Worm (Caenorhabditis elegans) whole organism, L1 larva: ENCODE data around the gene glrx-21.

ENCODE experiments used
- C04F5.9 ChIP-seq: sonication (generic microtip); optimal IDR thresholded peaks from 2 replicates; lab custom pipeline; 2016; ENCODE audit warnings: missing genetic modification characterization, missing compliant biosample characterization
- ceh-63 ChIP-seq: fragments of 200-800 bp; sonication (Bioruptor generic); optimal IDR thresholded peaks from 2 replicates; lab custom pipeline; 2018; ENCODE audit warnings: mild to moderate bottlenecking, missing genetic modification characterization, missing compliant biosample characterization
- ceh-8 ChIP-seq: fragments of 200-800 bp; sonication (Bioruptor generic); optimal IDR thresholded peaks from 2 replicates; lab custom pipeline; 2018; ENCODE audit warnings: mild to moderate bottlenecking, missing genetic modification characterization, moderate library complexity, missing compliant biosample characterization
- ceh-82 ChIP-seq, 3 experiments: fragments of 150-350 bp in 1 of 3; sonication (generic microtip) in 2 of 3; optimal IDR thresholded peaks; 2 replicates each; lab custom pipeline; 2014 to 2017; ENCODE audit warnings: missing biosample characterization in 3 of 3, missing genetic modification characterization in 3 of 3
- ceh-90 ChIP-seq: sonication (generic microtip); optimal IDR thresholded peaks from 2 replicates; lab custom pipeline; 2016; ENCODE audit warnings: missing genetic modification characterization, missing compliant biosample characterization
- dpl-1 ChIP-seq, 3 experiments: fragments of 150-350 bp in 2 of 3; sonication (generic microtip) in 1 of 3; optimal IDR thresholded peaks; 2 replicates each; lab custom pipeline; 2014 to 2017; ENCODE audit warnings: missing biosample characterization in 3 of 3, missing genetic modification characterization in 3 of 3, missing genetic modification reagents in 3 of 3
- efl-1 ChIP-seq, 4 experiments: fragments of 150-350 bp; optimal IDR thresholded peaks in 3 of 4; peaks in 1 of 4; 1 replicate in 1 of 4; 2 replicates in 3 of 4; lab custom pipeline; 2014; ENCODE audit warnings: missing biosample characterization in 2 of 4, missing genetic modification characterization in 2 of 4, missing genetic modification reagents in 2 of 4
- efl-3 ChIP-seq: fragments of 200-800 bp; sonication (Bioruptor generic); optimal IDR thresholded peaks from 2 replicates; lab custom pipeline; 2018; ENCODE audit warnings: mild to moderate bottlenecking, missing genetic modification characterization, missing compliant biosample characterization
- egl-13 ChIP-seq: sonication (generic microtip); optimal IDR thresholded peaks from 2 replicates; lab custom pipeline; 2016; ENCODE audit warnings: missing genotype, missing genetic modification reagents, missing genetic modification characterization, missing compliant biosample characterization
- egl-27 ChIP-seq, 2 experiments: fragments of 150-350 bp in 1 of 2; sonication (generic microtip); optimal IDR thresholded peaks; 3 replicates each; lab custom pipeline; 2017 to 2018; ENCODE audit warnings: missing biosample characterization in 2 of 2, missing genetic modification characterization in 2 of 2, missing genetic modification reagents in 2 of 2
- elt-2 ChIP-seq: sonication (generic microtip); optimal IDR thresholded peaks from 2 replicates; lab custom pipeline; 2016; ENCODE audit warnings: missing genetic modification characterization, mild to moderate bottlenecking, inconsistent platforms, missing compliant biosample characterization, missing genetic modification reagents
- elt-3 ChIP-seq, 6 experiments: fragments of 150-350 bp in 1 of 6; sonication (generic microtip); optimal IDR thresholded peaks; 2 replicates each; lab custom pipeline; 2017 to 2018; ENCODE audit warnings: missing biosample characterization in 6 of 6, missing genetic modification characterization in 6 of 6, inconsistent platforms in 1 of 6
- grh-1 ChIP-seq: fragments of 200-800 bp; sonication (Bioruptor generic); IDR thresholded peaks from 2 replicates; pipeline ENCODE4 v1.3.6; 2022; ENCODE audit warnings: missing genetic modification reagents, missing genetic modification characterization, missing compliant biosample characterization
- hpl-2 ChIP-seq: fragments of 150-350 bp; optimal IDR thresholded peaks from 2 replicates; lab custom pipeline; 2014; ENCODE audit warnings: missing biosample characterization, missing genetic modification reagents, missing genetic modification characterization
- irx-1 ChIP-seq: sonication (generic microtip); optimal IDR thresholded peaks from 2 replicates; lab custom pipeline; 2016; ENCODE audit warnings: missing genetic modification characterization, missing compliant biosample characterization
- isw-1 ChIP-seq: fragments of 200-800 bp; sonication (Bioruptor generic); IDR thresholded peaks from 2 replicates; pipeline ENCODE4 v1.3.6; 2022; ENCODE audit warnings: missing genetic modification characterization, missing compliant biosample characterization
- jun-1 ChIP-seq: fragments of 150-350 bp; optimal IDR thresholded peaks from 2 replicates; lab custom pipeline; 2014; ENCODE audit warnings: missing biosample characterization, missing genetic modification reagents, missing genetic modification characterization
- lin-13 ChIP-seq: fragments of 150-350 bp; optimal IDR thresholded peaks from 2 replicates; lab custom pipeline; 2014; ENCODE audit warnings: missing biosample characterization, missing genetic modification reagents, missing genetic modification characterization
- lin-14 ChIP-seq: fragments of 200-800 bp; sonication (Bioruptor generic); optimal IDR thresholded peaks from 2 replicates; lab custom pipeline; 2018; ENCODE audit warnings: mild to moderate bottlenecking, missing genetic modification characterization, moderate library complexity, missing compliant biosample characterization
- lin-35 ChIP-seq, 2 experiments: fragments of 150-350 bp; optimal IDR thresholded peaks; 2 replicates each; lab custom pipeline; 2014; ENCODE audit warnings: missing biosample characterization in 2 of 2, missing genetic modification characterization in 2 of 2, missing genetic modification reagents in 2 of 2
- lir-3 ChIP-seq: sonication (generic microtip); optimal IDR thresholded peaks from 2 replicates; lab custom pipeline; 2016; ENCODE audit warnings: mild to moderate bottlenecking, missing genetic modification characterization, moderate library complexity, missing compliant biosample characterization; ENCODE audit not compliant: poor library complexity
- mdl-1 ChIP-seq, 2 experiments: fragments of 150-350 bp; optimal IDR thresholded peaks; 2 replicates each; lab custom pipeline; 2014 to 2017; ENCODE audit warnings: missing biosample characterization in 2 of 2, missing genetic modification characterization in 2 of 2, inconsistent platforms in 1 of 2
- nhr-12 ChIP-seq: sonication (generic microtip); optimal IDR thresholded peaks from 2 replicates; lab custom pipeline; 2017; ENCODE audit warnings: missing biosample characterization, missing genetic modification characterization
- nhr-28 ChIP-seq: fragments of 150-350 bp; optimal IDR thresholded peaks from 2 replicates; lab custom pipeline; 2014; ENCODE audit warnings: missing biosample characterization, missing genetic modification characterization
- nhr-71 ChIP-seq: sonication (generic microtip); optimal IDR thresholded peaks from 2 replicates; lab custom pipeline; 2016; ENCODE audit warnings: mild to moderate bottlenecking, missing genetic modification characterization, moderate library complexity, missing compliant biosample characterization
- nhr-84 ChIP-seq: sonication (generic microtip); optimal IDR thresholded peaks from 2 replicates; lab custom pipeline; 2017; ENCODE audit warnings: missing biosample characterization, missing genetic modification characterization
- nhr-90 ChIP-seq: sonication (generic microtip); optimal IDR thresholded peaks from 2 replicates; lab custom pipeline; 2016; ENCODE audit warnings: mild to moderate bottlenecking, missing genetic modification characterization, missing compliant biosample characterization; ENCODE audit not compliant: poor library complexity
- skn-1 ChIP-seq: fragments of 150-350 bp; optimal IDR thresholded peaks from 2 replicates; lab custom pipeline; 2014; ENCODE audit warnings: missing biosample characterization, missing genetic modification characterization
- tlp-1 ChIP-seq: fragments of 150-350 bp; optimal IDR thresholded peaks from 2 replicates; lab custom pipeline; 2014; ENCODE audit warnings: missing biosample characterization, missing genetic modification characterization
- unc-130 ChIP-seq: fragments of 150-350 bp; optimal IDR thresholded peaks from 2 replicates; lab custom pipeline; 2017; ENCODE audit warnings: missing biosample characterization, missing genetic modification characterization, inconsistent platforms
- unc-30 ChIP-seq: sonication (generic microtip); optimal IDR thresholded peaks from 2 replicates; lab custom pipeline; 2017; ENCODE audit warnings: missing biosample characterization, missing genetic modification characterization
- unc-98 ChIP-seq: fragments of 200-800 bp; sonication (Bioruptor generic); IDR thresholded peaks from 2 replicates; pipeline ENCODE4 v1.3.6; 2022; ENCODE audit warnings: missing genetic modification characterization, missing compliant biosample characterization
- vab-15 ChIP-seq: sonication (generic microtip); optimal IDR thresholded peaks from 2 replicates; lab custom pipeline; 2017; ENCODE audit warnings: missing genotype, mild to moderate bottlenecking, missing genetic modification characterization, missing compliant biosample characterization
- xbp-1 ChIP-seq: sonication (generic microtip); optimal IDR thresholded peaks from 2 replicates; lab custom pipeline; 2016; ENCODE audit warnings: missing genetic modification characterization, missing compliant biosample characterization
- zip-4 ChIP-seq: fragments of 200-800 bp; sonication (Bioruptor generic); optimal IDR thresholded peaks from 2 replicates; lab custom pipeline; 2018; ENCODE audit warnings: mild to moderate bottlenecking, missing genetic modification characterization, moderate library complexity, missing compliant biosample characterization

Gene glrx-21

DNA sequence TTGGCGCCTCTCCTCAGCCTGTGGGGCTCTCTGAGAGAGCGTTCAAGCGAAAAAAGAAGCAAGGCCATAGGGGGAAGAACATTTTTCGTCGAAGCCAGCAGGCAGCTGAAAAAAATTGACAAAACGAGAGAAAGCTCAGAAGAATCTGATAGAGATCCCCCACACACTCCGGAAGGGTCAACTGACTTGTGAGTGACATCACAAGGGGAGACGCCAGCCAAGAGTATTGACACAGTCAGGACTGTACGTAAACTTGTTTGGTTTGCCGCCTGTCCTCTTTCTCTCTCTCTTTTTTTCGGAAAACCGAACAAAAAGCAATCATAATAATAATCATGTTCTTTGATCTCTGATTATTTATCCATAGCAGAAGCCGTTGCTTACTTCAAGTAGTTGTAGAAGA, 27.0 kb upstream of the glrx-21 start (continued):
- TF ChIP-seq nhr-12 = no peak
- TF ChIP-seq egl-27 (tag; optimal IDR thresholded peaks at IDR 0.05; lab: Kevin White, UChicago) = no peak
- no peak for TF ChIP-seq nhr-84 (tag; lab: Kevin White, UChicago)
- peak in 1 of 2 experiments; percentile 50 for TF ChIP-seq lin-35 (GFP tag; optimal IDR thresholded peaks at IDR 0.05; lab: Kevin White, UChicago)
- TF ChIP-seq egl-13 (tag; lab: Kevin White, UChicago) = no peak
- no peak for TF ChIP-seq hpl-2
- TF ChIP-seq elt-2 (tag; lab: Kevin White, UChicago) = no peak
- TF ChIP-seq zip-4 (GFP tag; lab: Kevin White, UChicago) = no peak
- peak in 1 of 6 experiments; percentile 1 for TF ChIP-seq elt-3 (tag; optimal IDR thresholded peaks at IDR 0.05; lab: Kevin White, UChicago)
- TF ChIP-seq irx-1 (tag; lab: Kevin White, UChicago) = no peak
- TF ChIP-seq mdl-1 (tag; optimal IDR thresholded peaks at IDR 0.05; lab: Kevin White, UChicago) = peak in 1 of 2 experiments; percentile 25
- no peak for TF ChIP-seq unc-98 (GFP tag; lab: Robert Waterston, UW)
- TF ChIP-seq dpl-1 (GFP tag; optimal IDR thresholded peaks at IDR 0.05; lab: Kevin White, UChicago) = peak in 1 of 3 experiments; percentile 5
- TF ChIP-seq ceh-63 = no peak
- TF ChIP-seq ceh-82 (tag; optimal IDR thresholded peaks at IDR 0.05; lab: Kevin White, UChicago) = no peak
- no peak for TF ChIP-seq C04F5.9
- TF ChIP-seq isw-1 (GFP tag; lab: Robert Waterston, UW) = no peak
- no peak for TF ChIP-seq xbp-1
- TF ChIP-seq unc-130 (tag; lab: Kevin White, UChicago) = no peak
- TF ChIP-seq unc-30 (tag; lab: Kevin White, UChicago) = no peak
- TF ChIP-seq lin-13 (GFP tag; lab: Kevin White, UChicago) = no peak
- TF ChIP-seq ceh-8 (GFP tag; lab: Kevin White, UChicago) = no peak
- TF ChIP-seq efl-1 (optimal IDR thresholded peaks at IDR 0.05; lab: Kevin White, UChicago) = no peak
- TF ChIP-seq efl-1 (GFP tag; optimal IDR thresholded peaks at IDR 0.05 in 1 of 2; lab: Kevin White, UChicago) = peak in 1 of 2 experiments; percentile 42
- no peak for TF ChIP-seq efl-3 (GFP tag; lab: Kevin White, UChicago)
- no peak for TF ChIP-seq grh-1 (GFP tag; lab: Robert Waterston, UW)
- TF ChIP-seq nhr-90 (tag; lab: Kevin White, UChicago) = no peak
- no peak for TF ChIP-seq nhr-28 (tag; lab: Kevin White, UChicago)
- TF ChIP-seq skn-1 (tag; lab: Kevin White, UChicago) = no peak

DNA sequence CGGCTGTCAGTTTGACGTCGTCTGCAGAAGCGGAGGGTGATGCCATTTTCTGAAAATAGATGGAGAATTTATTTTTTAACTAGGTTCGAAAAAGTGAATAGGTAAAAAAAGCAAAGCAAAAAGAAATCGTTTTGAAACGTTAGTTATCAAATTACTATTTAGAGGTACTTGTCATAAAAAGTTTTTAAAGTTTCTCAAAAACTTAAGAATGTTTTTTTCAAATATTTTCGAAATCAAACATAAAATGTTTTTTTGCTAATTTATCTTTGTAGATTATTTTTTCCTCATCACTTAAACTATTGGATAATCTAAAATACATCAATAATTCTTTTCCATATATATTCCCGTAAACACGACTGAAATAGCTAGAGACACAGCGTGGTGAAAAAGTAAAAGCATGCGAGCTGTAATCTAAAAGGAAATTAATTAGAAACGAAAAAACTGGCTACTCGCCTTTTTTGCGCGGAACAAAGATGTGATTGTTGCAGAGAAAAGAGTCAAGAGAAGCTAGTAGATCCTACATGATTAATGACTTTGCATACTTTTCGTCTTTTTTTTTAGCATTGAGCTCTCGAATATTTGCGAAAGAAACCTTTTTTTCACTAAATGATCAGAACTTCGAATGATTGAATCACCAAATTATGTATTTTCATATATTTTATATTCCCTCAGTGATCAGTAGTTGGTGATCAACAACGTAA, 25.5 kb upstream of the glrx-21 start, which contains the start of gene szy-2:
szy-2 (minus strand) TSS at position 51 of the 701 bp plus-strand sequence.
- TF ChIP-seq ceh-90 (tag; lab: Kevin White, UChicago) (no peak), vab-15 (tag; lab: Kevin White, UChicago) (no peak), lin-14 (GFP tag; lab: Kevin White, UChicago) (no peak), lir-3 (tag; lab: Kevin White, UChicago) (no peak), jun-1 (tag; lab: Kevin White, UChicago) (no peak), elt-2 (tag; lab: Kevin White, UChicago) (no peak), ceh-63 (no peak), skn-1 (tag; lab: Kevin White, UChicago) (no peak), nhr-12 (no peak), nhr-71 (tag; lab: Kevin White, UChicago) (no peak), grh-1 (GFP tag; lab: Robert Waterston, UW) (no peak), tlp-1 (tag; lab: Kevin White, UChicago) (no peak)
- TF ChIP-seq, all 84 proteins: peak for 0
